Fruit fly (Drosophila melanogaster) whole organism, embryonic: Measurements from ENCODE around the gene pHCl-2.
A peak's percentile ranks its signal among the peaks of the same experiment; 100 is the strongest.

Experiments
- Ada2b ChIP-seq: fragments of 200-800 bp; sonication (Bioruptor generic); IDR thresholded peaks from 2 replicates; pipeline ENCODE4 v1.3.6; 2022; ENCODE audit warnings: missing biosample characterization, missing genetic modification characterization
- Asciz ChIP-seq: fragments of 200-800 bp; sonication (Bioruptor generic); optimal IDR thresholded peaks from 2 replicates; lab custom pipeline; 2017; ENCODE audit warnings: missing biosample characterization, mild to moderate bottlenecking, missing genetic modification characterization, missing genetic modification reagents
- Atf-2 ChIP-seq: fragments of 200-800 bp; sonication (Bioruptor generic); optimal IDR thresholded peaks from 2 replicates; lab custom pipeline; 2016; ENCODE audit warnings: missing biosample characterization, missing genetic modification characterization
- Atf6 ChIP-seq: fragments of 200-800 bp; sonication (Bioruptor generic); IDR thresholded peaks from 2 replicates; pipeline ENCODE4 v1.3.6; 2022; ENCODE audit warnings: missing biosample characterization, missing genetic modification characterization
- CG10543 ChIP-seq: fragments of 200-800 bp; sonication (Bioruptor generic); optimal IDR thresholded peaks from 3 replicates; lab custom pipeline; 2017; ENCODE audit warnings: missing biosample characterization, mild to moderate bottlenecking, missing genetic modification characterization, moderate library complexity
- CG10654 ChIP-seq: fragments of 200-800 bp; sonication (Bioruptor generic); optimal IDR thresholded peaks from 2 replicates; lab custom pipeline; 2016; ENCODE audit warnings: missing biosample characterization, missing genetic modification characterization
- CG11247 ChIP-seq: fragments of 200-800 bp; sonication (Bioruptor generic); IDR thresholded peaks from 2 replicates; pipeline ENCODE4 v1.3.6; 2022; ENCODE audit warnings: missing biosample characterization, missing genetic modification characterization
- CG12769 ChIP-seq: fragments of 200-800 bp; sonication (Bioruptor generic); optimal IDR thresholded peaks from 2 replicates; lab custom pipeline; 2019; ENCODE audit warnings: missing biosample characterization, mild to moderate bottlenecking, missing genetic modification characterization, moderate library complexity
- CG13894 ChIP-seq: fragments of 200-800 bp; sonication (Bioruptor generic); optimal IDR thresholded peaks from 3 replicates; lab custom pipeline; 2018; ENCODE audit warnings: missing biosample characterization, mild to moderate bottlenecking, missing genetic modification characterization, moderate library complexity
- CG15514 ChIP-seq: fragments of 200-800 bp; sonication (Bioruptor generic); optimal IDR thresholded peaks from 3 replicates; lab custom pipeline; 2017; ENCODE audit warnings: missing biosample characterization, missing genetic modification characterization, mild to moderate bottlenecking, moderate library complexity, missing genetic modification reagents
- CG1603 ChIP-seq: fragments of 200-800 bp; sonication (Bioruptor generic); optimal IDR thresholded peaks from 2 replicates; lab custom pipeline; 2019; ENCODE audit warnings: missing biosample characterization, mild to moderate bottlenecking, missing genetic modification characterization, moderate library complexity
- CG16779 ChIP-seq: fragments of 200-800 bp; sonication (Bioruptor generic); IDR thresholded peaks from 2 replicates; pipeline ENCODE4 v1.3.6; 2022; ENCODE audit warnings: missing biosample characterization, missing genetic modification characterization
- CG1792 ChIP-seq: fragments of 200-800 bp; sonication (Bioruptor generic); optimal IDR thresholded peaks from 2 replicates; lab custom pipeline; 2016; ENCODE audit warnings: missing biosample characterization, missing genetic modification characterization
- CG2116 ChIP-seq: fragments of 200-800 bp; sonication (Bioruptor generic); optimal IDR thresholded peaks from 3 replicates; lab custom pipeline; 2018; ENCODE audit warnings: missing biosample characterization, mild to moderate bottlenecking, missing genetic modification characterization
- CG30020 ChIP-seq: fragments of 200-800 bp; optimal IDR thresholded peaks from 2 replicates; lab custom pipeline; 2019; ENCODE audit warnings: missing biosample characterization, mild to moderate bottlenecking, missing genetic modification characterization, moderate library complexity
- CG34422 ChIP-seq: fragments of 200-800 bp; sonication (Bioruptor generic); IDR thresholded peaks from 3 replicates; pipeline ENCODE4 v1.3.6; 2022; ENCODE audit warnings: missing biosample characterization, missing genetic modification characterization
- CG4360 ChIP-seq: fragments of 200-800 bp; sonication (Bioruptor generic); IDR thresholded peaks from 2 replicates; pipeline ENCODE4 v1.3.6; 2022; ENCODE audit warnings: missing biosample characterization, missing genetic modification characterization
- CG6272 ChIP-seq: fragments of 200-800 bp; sonication (Bioruptor generic); IDR thresholded peaks from 2 replicates; pipeline ENCODE4 v1.3.6; 2022; ENCODE audit warnings: missing biosample characterization, missing genetic modification characterization
- CG6689 ChIP-seq: fragments of 200-800 bp; sonication (Bioruptor generic); IDR thresholded peaks from 2 replicates; pipeline ENCODE4 v1.3.6; 2022; ENCODE audit warnings: missing biosample characterization, missing genetic modification characterization
- CG8478 ChIP-seq: fragments of >200 bp; optimal IDR thresholded peaks from 2 replicates; lab custom pipeline; 2018
- CG9727 ChIP-seq: fragments of 200-800 bp; sonication (Bioruptor generic); optimal IDR thresholded peaks from 3 replicates; lab custom pipeline; 2017; ENCODE audit warnings: missing biosample characterization, mild to moderate bottlenecking, missing genetic modification characterization
- Dad ChIP-seq: fragments of 200-800 bp; sonication (Bioruptor generic); optimal IDR thresholded peaks from 3 replicates; lab custom pipeline; 2016; ENCODE audit warnings: missing biosample characterization, missing genetic modification characterization
- Dip3 ChIP-seq: fragments of 200-800 bp; sonication (Bioruptor generic); optimal IDR thresholded peaks from 3 replicates; lab custom pipeline; 2016; ENCODE audit warnings: missing biosample characterization, missing genetic modification characterization
- E2f1 ChIP-seq: fragments of 200-800 bp; sonication (Bioruptor generic); IDR thresholded peaks from 2 replicates; pipeline ENCODE4 v1.3.6; 2022; ENCODE audit warnings: missing biosample characterization, missing genetic modification characterization
- Hand ChIP-seq: fragments of 200-800 bp; sonication (Bioruptor generic); optimal IDR thresholded peaks from 2 replicates; lab custom pipeline; 2017; ENCODE audit warnings: mild to moderate bottlenecking, missing biosample characterization, missing genetic modification reagents, missing genetic modification characterization
- Hey ChIP-seq: fragments of 200-800 bp; sonication (Bioruptor generic); optimal IDR thresholded peaks from 3 replicates; lab custom pipeline; 2018; ENCODE audit warnings: missing biosample characterization, mild to moderate bottlenecking, missing genetic modification characterization
- Hr3 ChIP-seq: fragments of 200-800 bp; sonication (Bioruptor generic); optimal IDR thresholded peaks from 3 replicates; lab custom pipeline; 2016; ENCODE audit warnings: missing biosample characterization, missing genetic modification characterization
- Mad ChIP-seq: fragments of 200-800 bp; sonication (Bioruptor generic); optimal IDR thresholded peaks from 2 replicates; lab custom pipeline; 2016; ENCODE audit warnings: missing biosample characterization, missing genetic modification characterization
- Nf-YB ChIP-seq: fragments of 200-800 bp; sonication (Bioruptor generic); optimal IDR thresholded peaks from 3 replicates; lab custom pipeline; 2019; ENCODE audit warnings: missing biosample characterization, mild to moderate bottlenecking, missing genetic modification characterization, moderate library complexity
- Oli ChIP-seq: fragments of 200-800 bp; sonication (Bioruptor generic); optimal IDR thresholded peaks from 2 replicates; lab custom pipeline; 2018; ENCODE audit warnings: missing biosample characterization, mild to moderate bottlenecking, missing genetic modification characterization, moderate library complexity
- Rfx ChIP-seq: fragments of 200-800 bp; sonication (Bioruptor generic); IDR thresholded peaks from 2 replicates; pipeline ENCODE4 v1.3.6; 2022; ENCODE audit warnings: missing biosample characterization, missing genetic modification characterization
- Rx ChIP-seq: fragments of 200-800 bp; sonication (Bioruptor generic); IDR thresholded peaks from 2 replicates; pipeline ENCODE4 v1.3.6; 2022; ENCODE audit warnings: missing biosample characterization, missing genetic modification characterization
- Sry-β ChIP-seq: fragments of 200-800 bp; sonication (Bioruptor generic); optimal IDR thresholded peaks from 2 replicates; lab custom pipeline; 2018; ENCODE audit warnings: missing biosample characterization, mild to moderate bottlenecking, missing genetic modification characterization, moderate library complexity
- Xrp1 ChIP-seq: fragments of 200-800 bp; sonication (Bioruptor generic); IDR thresholded peaks from 2 replicates; pipeline ENCODE4 v1.3.6; 2022; ENCODE audit warnings: missing biosample characterization, missing genetic modification characterization
- chif ChIP-seq, 2 experiments: fragments of 200-800 bp; sonication (Bioruptor generic); optimal IDR thresholded peaks; 3 replicates each; lab custom pipeline; 2016; ENCODE audit warnings: missing biosample characterization in 2 of 2, missing genetic modification characterization in 2 of 2
- ci ChIP-seq: fragments of 200-800 bp; sonication (Bioruptor generic); IDR thresholded peaks from 3 replicates; pipeline ENCODE4 v1.3.6; 2022; ENCODE audit warnings: missing biosample characterization, missing genetic modification characterization
- da ChIP-seq: fragments of 200-800 bp; sonication (Bioruptor generic); optimal IDR thresholded peaks from 2 replicates; lab custom pipeline; 2016; ENCODE audit warnings: missing biosample characterization, missing genetic modification characterization
- ewg ChIP-seq: fragments of 200-800 bp; sonication (Bioruptor generic); optimal IDR thresholded peaks from 3 replicates; lab custom pipeline; 2017; ENCODE audit warnings: mild to moderate bottlenecking, missing biosample characterization, missing genetic modification reagents, missing genetic modification characterization
- gt ChIP-seq: fragments of 200-800 bp; sonication (Bioruptor generic); IDR thresholded peaks from 2 replicates; pipeline ENCODE4 v1.3.6; 2022; ENCODE audit warnings: missing biosample characterization, missing genetic modification characterization
- h ChIP-seq: fragments of >200 bp; optimal IDR thresholded peaks from 2 replicates; lab custom pipeline; 2017
- inv ChIP-seq: fragments of 200-800 bp; sonication (Bioruptor generic); IDR thresholded peaks from 2 replicates; pipeline ENCODE4 v1.3.6; 2022; ENCODE audit warnings: missing biosample characterization, missing genetic modification characterization; ENCODE audit not compliant: partially characterized antibody
- lab ChIP-seq: fragments of 200-800 bp; sonication (Bioruptor generic); optimal IDR thresholded peaks from 3 replicates; lab custom pipeline; 2017; ENCODE audit warnings: missing biosample characterization, missing genetic modification characterization, mild to moderate bottlenecking, moderate library complexity, missing genetic modification reagents
- lilli ChIP-seq: fragments of 200-800 bp; sonication (Bioruptor generic); optimal IDR thresholded peaks from 3 replicates; lab custom pipeline; 2016; ENCODE audit warnings: missing biosample characterization, missing genetic modification characterization
- maf-S ChIP-seq: fragments of 200-800 bp; sonication (Bioruptor generic); optimal IDR thresholded peaks from 2 replicates; lab custom pipeline; 2016; ENCODE audit warnings: missing biosample characterization, missing genetic modification characterization
- mam ChIP-seq: fragments of 200-800 bp; sonication (Bioruptor generic); optimal IDR thresholded peaks from 3 replicates; lab custom pipeline; 2016; ENCODE audit warnings: missing biosample characterization, missing genetic modification characterization
- onecut ChIP-seq: fragments of 200-800 bp; sonication (Bioruptor generic); IDR thresholded peaks from 2 replicates; pipeline ENCODE4 v1.3.6; 2022; ENCODE audit warnings: missing biosample characterization, missing genetic modification characterization
- pan ChIP-seq, 4 experiments: fragments of >200 bp in 3 of 4; fragments of 200-800 bp in 1 of 4; sonication (Bioruptor generic) in 1 of 4; optimal IDR thresholded peaks in 3 of 4; IDR thresholded peaks in 1 of 4; 2 replicates each; pipeline versions ENCODE4 v1.3.6 to Lab custom; 2017 to 2022; ENCODE audit warnings: missing biosample characterization in 2 of 4, missing genetic modification characterization in 2 of 4, mixed read lengths in 1 of 4
- pnt ChIP-seq: fragments of 200-800 bp; sonication (Bioruptor generic); optimal IDR thresholded peaks from 3 replicates; lab custom pipeline; 2016; ENCODE audit warnings: missing biosample characterization, missing genetic modification characterization
- slbo ChIP-seq: fragments of 200-800 bp; sonication (Bioruptor generic); IDR thresholded peaks from 2 replicates; pipeline ENCODE4 v1.3.6; 2022; ENCODE audit warnings: missing biosample characterization, missing genetic modification characterization
- trh ChIP-seq: fragments of 200-800 bp; sonication (Bioruptor generic); optimal IDR thresholded peaks from 2 replicates; lab custom pipeline; 2016; ENCODE audit warnings: missing biosample characterization, missing genetic modification characterization
- ttk ChIP-seq: fragments of 200-800 bp; sonication (Bioruptor generic); IDR thresholded peaks from 2 replicates; pipeline ENCODE4 v2.1.2; 2022; ENCODE audit warnings: missing biosample characterization, missing genetic modification characterization
- vvl ChIP-seq: fragments of 200-800 bp; sonication (Bioruptor generic); IDR thresholded peaks from 2 replicates; pipeline ENCODE4 v1.3.6; 2022; ENCODE audit warnings: missing biosample characterization, missing genetic modification characterization

Gene pHCl-2

DNA sequence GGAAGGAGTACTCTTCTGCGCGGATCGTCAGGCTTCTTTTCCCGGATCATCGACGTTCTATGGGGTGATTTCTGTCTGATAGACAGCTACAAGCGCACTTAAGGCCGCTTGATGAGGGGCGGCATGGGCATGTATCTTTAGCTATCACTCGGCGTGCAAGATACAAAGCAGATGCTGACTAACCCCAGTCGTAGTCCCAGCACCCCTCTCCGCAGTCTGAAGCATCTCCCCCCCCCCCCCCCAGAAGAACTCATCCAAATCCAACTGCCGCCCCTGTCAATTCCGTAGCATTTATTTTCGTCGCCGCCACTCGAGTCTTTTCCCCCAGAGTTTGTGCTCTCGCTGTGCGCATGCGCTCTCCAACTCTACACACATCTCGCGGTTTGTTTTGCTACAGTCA, 5.1 kb upstream of the pHCl-2 start (continued):
- TF ChIP-seq pnt (no peak), CG13894 (tag; lab: Kevin White, UChicago) (peak; percentile 10), ewg (peak; percentile 37), CG4360 (GFP tag; lab: Robert Waterston, UW) (no peak), CG2116 (GFP tag; lab: Kevin White, UChicago) (no peak), CG6689 (GFP tag; lab: Robert Waterston, UW) (no peak), h (lab: Kevin White, UChicago) (no peak), CG15514 (peak; percentile 1), lilli (no peak), vvl (GFP tag; lab: Robert Waterston, UW) (peak; percentile 44; the same call in 1 of the 2 replicates), CG16779 (GFP tag; lab: Robert Waterston, UW) (no peak), CG8478 (lab: Kevin White, UChicago) (no peak), CG6272 (GFP tag; lab: Robert Waterston, UW) (no peak), Rx (GFP tag; lab: Robert Waterston, UW) (no peak), Hr3 (no peak), Hey (tag; lab: Kevin White, UChicago) (no peak), gt (no peak), Dip3 (no peak), CG34422 (GFP tag; lab: Robert Waterston, UW) (0 out of 3 replicates have a peak, but pooled peaks have one; percentile 6), Oli (tag; lab: Kevin White, UChicago) (no peak), maf-S (GFP tag; lab: Kevin White, UChicago) (no peak), Atf-2 (GFP tag; lab: Kevin White, UChicago) (no peak), pan (optimal IDR thresholded peaks at IDR 0.05; lab: Kevin White, UChicago) (no peak), pan (GFP tag; optimal IDR thresholded peaks at IDR 0.05 in 1 of 2, IDR thresholded peaks at IDR 0.05 in 1 of 2) (peak in 1 of 2 experiments; percentile 28), Mad (GFP tag; lab: Kevin White, UChicago) (no peak), Hand (no peak), CG1603 (no peak), inv (GFP tag; lab: Robert Waterston, UW) (no peak), ci (GFP tag; lab: Robert Waterston, UW) (0 out of 3 replicates have a peak, but pooled peaks have one; percentile 8), mam (GFP tag; lab: Kevin White, UChicago) (no peak), lab (GFP tag; lab: Kevin White, UChicago) (no peak), CG30020 (tag; lab: Kevin White, UChicago) (no peak), trh (no peak), CG10543 (GFP tag; lab: Kevin White, UChicago) (no peak), Rfx (GFP tag; lab: Robert Waterston, UW) (peak; percentile 46; the same call in 1 of the 2 replicates), da (GFP tag; lab: Kevin White, UChicago) (no peak), Dad (no peak), Sry-β (GFP tag; lab: Kevin White, UChicago) (no peak), CG11247 (GFP tag; lab: Robert Waterston, UW) (no peak), onecut (no peak), Ada2b (0 out of 2 replicates have a peak, but pooled peaks have one; percentile 13), Xrp1 (GFP tag; lab: Robert Waterston, UW) (no peak), CG9727 (GFP tag; lab: Kevin White, UChicago) (no peak), Nf-YB (GFP tag; lab: Kevin White, UChicago) (no peak), CG1792 (GFP tag; lab: Kevin White, UChicago) (no peak), Atf6 (GFP tag; lab: Robert Waterston, UW) (no peak), Asciz (GFP tag; lab: Kevin White, UChicago) (no peak), chif (GFP tag; optimal IDR thresholded peaks at IDR 0.05; lab: Kevin White, UChicago) (no peak), slbo (GFP tag; lab: Robert Waterston, UW) (0 out of 2 replicates have a peak, but pooled peaks have one; percentile 28), E2f1 (GFP tag; lab: Robert Waterston, UW) (peak; percentile 49), CG12769 (tag; lab: Kevin White, UChicago) (peak; percentile 1), ttk (GFP tag; lab: Robert Waterston, UW) (peak; percentile 60; the same call in 1 of the 2 replicates), CG10654 (GFP tag; lab: Kevin White, UChicago) (no peak)
